Worm (Caenorhabditis elegans): ENCODE results near the gene crn-4.

The crn-4 gene

ce11 chrX:2237438-2237961 lies 20.4 kb downstream of the crn-4 start, which contains the start of gene vha-15 (continued):
- TF ChIP-seq ZK546.5 (tag; optimal IDR thresholded peaks at IDR 0.05) (peak; percentile 18), unc-39 (tag; optimal IDR thresholded peaks at IDR 0.05) (no peak), fkh-10 (GFP tag; optimal IDR thresholded peaks at IDR 0.05) (peak; percentile 46), snpc-4 (tag; optimal IDR thresholded peaks at IDR 0.05) (peak; percentile 68), lsy-12 (tag; optimal IDR thresholded peaks at IDR 0.05) (no peak), sea-2 (GFP tag; optimal IDR thresholded peaks at IDR 0.05) (peak; percentile 26), ceh-82 (tag; optimal IDR thresholded peaks at IDR 0.05) (no peak)

- peak; percentile 26 for TF ChIP-seq nhr-25 (tag; optimal IDR thresholded peaks at IDR 0.05)
- TF ChIP-seq nfya-1 (tag; optimal IDR thresholded peaks at IDR 0.05; ENCODE audit: insufficient read depth): peak; percentile 74
- TF ChIP-seq snpc-4 (tag; optimal IDR thresholded peaks at IDR 0.05): peak; percentile 23
- peak; percentile 51 for TF ChIP-seq elt-1 (tag; optimal IDR thresholded peaks at IDR 0.05)
- peak; percentile 67 for TF ChIP-seq pha-4 (tag; optimal IDR thresholded peaks at IDR 0.05)
- peak; percentile 18 for TF ChIP-seq nhr-23 (tag; optimal IDR thresholded peaks at IDR 0.05)
- TF ChIP-seq nhr-43 (tag; optimal IDR thresholded peaks at IDR 0.05; ENCODE audit: poor library complexity, severe bottlenecking): peak; percentile 28
- TF ChIP-seq mml-1 (tag; optimal IDR thresholded peaks at IDR 0.05): no peak
- TF ChIP-seq lin-15B (tag; optimal IDR thresholded peaks at IDR 0.05): peak; percentile 32
- TF ChIP-seq ceh-16 (tag; optimal IDR thresholded peaks at IDR 0.05): no peak
- no peak for TF ChIP-seq nhr-11 (tag; optimal IDR thresholded peaks at IDR 0.05)
- TF ChIP-seq ztf-4 (tag; optimal IDR thresholded peaks at IDR 0.05): no peak
- no peak for TF ChIP-seq zag-1 (tag; optimal IDR thresholded peaks at IDR 0.05)
- TF ChIP-seq nhr-12 (tag; optimal IDR thresholded peaks at IDR 0.05): no peak
- peak; percentile 73 for TF ChIP-seq hmg-11 (tag; optimal IDR thresholded peaks at IDR 0.05)
- TF ChIP-seq elt-2 (tag; optimal IDR thresholded peaks at IDR 0.05): peak; percentile 47
- no peak for TF ChIP-seq nhr-77 (tag; optimal IDR thresholded peaks at IDR 0.05)
Observed at ce11 chrX:2233929-2234328, 24.0 kb downstream of the crn-4 start, which contains the start of gene T14F9.2. T14F9.2 (plus strand) TSS chrX:2234324.

- TF ChIP-seq nfya-1 (tag; optimal IDR thresholded peaks at IDR 0.05; ENCODE audit: insufficient read depth) (no peak), ztf-4 (tag; optimal IDR thresholded peaks at IDR 0.05) (no peak), ceh-16 (tag; optimal IDR thresholded peaks at IDR 0.05) (no peak), skn-1 (tag; optimal IDR thresholded peaks at IDR 0.05) (no peak), unc-39 (tag; optimal IDR thresholded peaks at IDR 0.05) (no peak)
Observed at ce11 chrX:2231346-2231745, 26.6 kb downstream of the crn-4 start.

ce11 chrX:2229305-2230172 lies 28.4 kb downstream of the crn-4 start, which contains the start of gene lin-32:
lin-32 (minus strand) TSS chrX:2230122.
- TF ChIP-seq mml-1 (tag; optimal IDR thresholded peaks at IDR 0.05) (no peak), nhr-25 (tag; optimal IDR thresholded peaks at IDR 0.05) (no peak), pqm-1 (tag; optimal IDR thresholded peaks at IDR 0.05) (no peak), fkh-10 (GFP tag; optimal IDR thresholded peaks at IDR 0.05) (no peak), unc-62 (GFP tag; optimal IDR thresholded peaks at IDR 0.05) (no peak), tbx-2 (tag; optimal IDR thresholded peaks at IDR 0.05) (no peak), fos-1 (tag; optimal IDR thresholded peaks at IDR 0.05) (no peak), nhr-237 (tag; optimal IDR thresholded peaks at IDR 0.05) (no peak), ceh-82 (tag; optimal IDR thresholded peaks at IDR 0.05) (no peak), ceh-28 (tag; optimal IDR thresholded peaks at IDR 0.05) (no peak), ztf-4 (tag; optimal IDR thresholded peaks at IDR 0.05) (no peak), sea-2 (GFP tag; optimal IDR thresholded peaks at IDR 0.05) (no peak)

DNA sequence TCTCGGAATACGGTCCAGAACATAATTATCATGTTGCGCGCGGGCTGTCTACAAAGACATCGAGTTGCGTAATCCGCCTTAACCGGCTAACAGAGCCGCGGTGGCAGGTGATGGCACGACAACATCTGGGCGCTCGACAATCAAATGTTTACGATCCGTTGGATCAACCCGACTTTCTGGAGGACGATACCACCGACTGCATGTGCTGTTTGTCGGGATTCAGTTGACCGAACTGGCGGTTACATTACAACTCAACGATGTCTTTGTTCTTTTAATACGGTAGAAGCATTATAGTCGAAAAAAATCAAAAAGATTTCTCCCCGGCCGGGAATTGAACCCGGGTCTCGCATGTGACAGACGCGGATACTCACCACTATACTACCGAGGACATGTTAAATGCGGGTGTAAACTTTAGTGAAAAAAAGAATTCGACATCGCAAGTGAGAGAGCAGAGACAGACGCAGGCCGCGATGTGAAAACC lies 31.0 kb downstream of the crn-4 start:
- TF ChIP-seq ceh-9 (tag; optimal IDR thresholded peaks at IDR 0.05) (no peak), ama-1 (optimal IDR thresholded peaks at IDR 0.05) (peak; percentile 46), hmg-11 (tag; optimal IDR thresholded peaks at IDR 0.05) (peak; percentile 89), nfya-1 (tag; optimal IDR thresholded peaks at IDR 0.05; ENCODE audit: insufficient read depth) (peak; percentile 64), fkh-10 (GFP tag; optimal IDR thresholded peaks at IDR 0.05) (no peak), ceh-82 (tag; optimal IDR thresholded peaks at IDR 0.05) (peak; percentile 16), lsy-12 (tag; optimal IDR thresholded peaks at IDR 0.05) (peak; percentile 51), jun-1 (tag; optimal IDR thresholded peaks at IDR 0.05) (peak; percentile 31), nhr-43 (tag; optimal IDR thresholded peaks at IDR 0.05; ENCODE audit: poor library complexity, severe bottlenecking) (peak; percentile 47), nhr-23 (tag; optimal IDR thresholded peaks at IDR 0.05) (peak; percentile 36), fkh-2 (tag; optimal IDR thresholded peaks at IDR 0.05) (no peak), nhr-11 (tag; optimal IDR thresholded peaks at IDR 0.05) (no peak), ceh-28 (tag; optimal IDR thresholded peaks at IDR 0.05) (no peak), elt-3 (tag; optimal IDR thresholded peaks at IDR 0.05) (no peak), R02D3.7 (tag; optimal IDR thresholded peaks at IDR 0.05) (no peak), aly-2 (tag; optimal IDR thresholded peaks at IDR 0.05) (no peak), lin-39 (tag; optimal IDR thresholded peaks at IDR 0.05) (peak; percentile 64), pha-4 (tag; optimal IDR thresholded peaks at IDR 0.05) (peak; percentile 50), snpc-4 (tag; optimal IDR thresholded peaks at IDR 0.05) (no peak), ztf-11 (tag; optimal IDR thresholded peaks at IDR 0.05) (no peak), lin-15B (tag; optimal IDR thresholded peaks at IDR 0.05) (peak; percentile 3), tbx-2 (tag; optimal IDR thresholded peaks at IDR 0.05) (peak; percentile 54), elt-1 (tag; optimal IDR thresholded peaks at IDR 0.05) (no peak), fos-1 (tag; optimal IDR thresholded peaks at IDR 0.05) (peak; percentile 7), nhr-25 (tag; optimal IDR thresholded peaks at IDR 0.05) (peak; percentile 35), unc-62 (GFP tag; optimal IDR thresholded peaks at IDR 0.05) (no peak)
